Worm (Caenorhabditis elegans): ENCODE results near the gene ceeh-2.

ce11 chrV:10350054-10350453, 7.6 kb downstream of the ceeh-2 start, which contains the start of gene K07C5.9:
- TF ChIP-seq flt-1 (GFP tag; IDR thresholded peaks at IDR 0.05) (no peak), ceh-36 (tag; optimal IDR thresholded peaks at IDR 0.05) (no peak), aly-1 (tag; optimal IDR thresholded peaks at IDR 0.05) (no peak), tbx-11 (GFP tag; IDR thresholded peaks at IDR 0.05) (no peak), tbx-37 (GFP tag; conservative IDR thresholded peaks at IDR 0.05) (no peak), sea-1 (GFP tag; conservative IDR thresholded peaks at IDR 0.05) (no peak), ama-1 (optimal IDR thresholded peaks at IDR 0.05) (no peak), hmbx-1 (tag; optimal IDR thresholded peaks at IDR 0.05) (no peak), ceh-13 (GFP tag; optimal IDR thresholded peaks at IDR 0.05) (no peak), ets-7 (tag; optimal IDR thresholded peaks at IDR 0.05) (no peak)

All from whole organism, early embryonic.